Fruit fly (Drosophila melanogaster): ENCODE results near the gene CG12147.

DNA sequence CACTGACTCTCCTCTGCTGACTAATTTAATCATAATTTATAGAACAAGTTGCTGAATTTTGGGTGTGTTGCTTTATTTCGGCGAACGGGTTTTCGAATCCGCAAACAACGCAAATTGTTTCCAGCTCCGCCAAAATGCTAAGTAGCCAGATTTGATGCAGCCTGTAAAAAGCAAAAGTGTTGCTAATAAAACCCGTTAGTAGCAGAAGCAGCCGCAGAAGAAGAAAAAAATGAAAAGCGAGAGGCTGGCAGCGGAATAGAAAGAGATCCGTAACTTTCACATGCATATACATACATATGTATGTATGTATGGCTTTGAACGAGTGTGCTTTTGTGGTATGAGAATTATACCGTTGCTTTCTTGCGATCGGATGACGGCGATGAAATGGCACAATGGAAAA is 35.0 kb downstream of the CG12147 start:
- TF ChIP-seq D1 (tag; optimal IDR thresholded peaks at IDR 0.05) (no peak), fd96Ca (GFP tag; IDR thresholded peaks at IDR 0.05) (no peak), CG12605 (GFP tag; IDR thresholded peaks at IDR 0.05) (no peak), EcR (GFP tag; optimal IDR thresholded peaks at IDR 0.05) (no peak), CG9948 (tag; optimal IDR thresholded peaks at IDR 0.05) (no peak), CG13204 (GFP tag; optimal IDR thresholded peaks at IDR 0.05) (no peak)

Measured in whole organism, pupa.